Worm (Caenorhabditis elegans) whole organism, young adult: ENCODE data around the gene T04H1.12.

Source experiments
- B0035.1 ChIP-seq: sonication (generic microtip); optimal IDR thresholded peaks from 2 replicates; lab custom pipeline; 2016; ENCODE audit warnings: missing genetic modification characterization, mild to moderate bottlenecking, missing compliant biosample characterization, missing genotype, missing genetic modification reagents
- D2030.7 ChIP-seq: fragments of 200-800 bp; sonication (Bioruptor generic); IDR thresholded peaks from 2 replicates; pipeline ENCODE4 v1.3.6; 2022; ENCODE audit warnings: missing genetic modification reagents, missing genetic modification characterization, missing compliant biosample characterization
- F10E7.11 ChIP-seq: sonication (generic microtip); optimal IDR thresholded peaks from 2 replicates; lab custom pipeline; 2017; ENCODE audit warnings: mild to moderate bottlenecking, missing genetic modification characterization, moderate library complexity, missing compliant biosample characterization
- F22D6.2 ChIP-seq: sonication (generic microtip); optimal IDR thresholded peaks from 2 replicates; lab custom pipeline; 2016; ENCODE audit warnings: mild to moderate bottlenecking, missing genetic modification characterization, missing compliant biosample characterization
- F37B4.10 ChIP-seq: fragments of 200-800 bp; sonication (Bioruptor generic); IDR thresholded peaks from 2 replicates; pipeline ENCODE4 v1.3.6; 2022; ENCODE audit warnings: missing genetic modification characterization, missing compliant biosample characterization
- F52B5.7 ChIP-seq: sonication (generic microtip); optimal IDR thresholded peaks from 2 replicates; lab custom pipeline; 2016; ENCODE audit warnings: mild to moderate bottlenecking, missing genetic modification characterization, missing compliant biosample characterization
- F57A8.1 ChIP-seq: fragments of 200-800 bp; sonication (Bioruptor generic); optimal IDR thresholded peaks from 2 replicates; lab custom pipeline; 2018; ENCODE audit warnings: mild to moderate bottlenecking, missing genetic modification characterization, moderate library complexity, missing compliant biosample characterization
- F57C9.4 ChIP-seq: sonication (generic microtip); optimal IDR thresholded peaks from 2 replicates; lab custom pipeline; 2017; ENCODE audit warnings: mild to moderate bottlenecking, missing genetic modification characterization, missing compliant biosample characterization
- K12H6.12 ChIP-seq: fragments of 200-800 bp; sonication (Bioruptor generic); optimal IDR thresholded peaks from 2 replicates; lab custom pipeline; 2018; ENCODE audit warnings: mild to moderate bottlenecking, missing genetic modification characterization, missing compliant biosample characterization
- Y56A3A.18 ChIP-seq: fragments of 200-800 bp; sonication (Bioruptor generic); IDR thresholded peaks from 2 replicates; pipeline ENCODE4 v1.3.6; 2022; ENCODE audit warnings: missing genetic modification reagents, missing genetic modification characterization, missing compliant biosample characterization
- Y79H2A.3 ChIP-seq: fragments of 200-800 bp; sonication (Bioruptor generic); conservative IDR thresholded peaks from 2 replicates; pipeline ENCODE4 v1.3.6; 2022; ENCODE audit warnings: missing genetic modification reagents, missing genetic modification characterization, missing compliant biosample characterization
- akir-1 ChIP-seq: fragments of 200-800 bp; sonication (Bioruptor generic); optimal IDR thresholded peaks from 2 replicates; lab custom pipeline; 2018; ENCODE audit warnings: mild to moderate bottlenecking, missing genetic modification characterization, moderate library complexity, missing compliant biosample characterization
- aptf-3 ChIP-seq: fragments of 200-800 bp; sonication (Bioruptor generic); IDR thresholded peaks from 2 replicates; pipeline ENCODE4 v1.3.6; 2022; ENCODE audit warnings: missing genetic modification characterization, missing compliant biosample characterization
- atf-7 ChIP-seq: sonication (generic microtip); optimal IDR thresholded peaks from 2 replicates; lab custom pipeline; 2017; ENCODE audit warnings: mild to moderate bottlenecking, missing genetic modification characterization, missing compliant biosample characterization
- attf-3 ChIP-seq: fragments of 200-800 bp; sonication (Bioruptor generic); conservative IDR thresholded peaks from 2 replicates; pipeline ENCODE4 v1.3.6; 2022; ENCODE audit warnings: missing genetic modification reagents, missing genetic modification characterization, missing compliant biosample characterization
- die-1 ChIP-seq: sonication (generic microtip); optimal IDR thresholded peaks from 2 replicates; lab custom pipeline; 2016; ENCODE audit warnings: missing genotype, mild to moderate bottlenecking, missing genetic modification characterization, missing compliant biosample characterization
- dox-1 ChIP-seq: fragments of 200-800 bp; sonication (Bioruptor generic); IDR thresholded peaks from 2 replicates; pipeline ENCODE4 v1.3.6; 2022; ENCODE audit warnings: missing genetic modification reagents, missing genetic modification characterization, missing compliant biosample characterization
- dpff-1 ChIP-seq: sonication (generic microtip); optimal IDR thresholded peaks from 2 replicates; lab custom pipeline; 2017; ENCODE audit warnings: mild to moderate bottlenecking, missing genetic modification characterization, missing compliant biosample characterization
- dpl-1 ChIP-seq: fragments of 150-350 bp; optimal IDR thresholded peaks from 2 replicates; lab custom pipeline; 2014; ENCODE audit warnings: missing biosample characterization, missing genetic modification reagents, missing genetic modification characterization
- egrh-3 ChIP-seq: fragments of 200-800 bp; sonication (Bioruptor generic); IDR thresholded peaks from 2 replicates; pipeline ENCODE4 v1.3.6; 2022; ENCODE audit warnings: missing genetic modification reagents, missing genetic modification characterization, missing compliant biosample characterization
- him-1 ChIP-seq: sonication (generic microtip); optimal IDR thresholded peaks from 2 replicates; lab custom pipeline; 2016; ENCODE audit warnings: missing genotype, missing genetic modification reagents, missing genetic modification characterization, missing compliant biosample characterization
- hlh-12 ChIP-seq: sonication (generic microtip); optimal IDR thresholded peaks from 2 replicates; lab custom pipeline; 2016; ENCODE audit warnings: missing genetic modification characterization, missing compliant biosample characterization
- hlh-26 ChIP-seq: fragments of 200-800 bp; sonication (Bioruptor generic); conservative IDR thresholded peaks from 2 replicates; pipeline ENCODE4 v1.3.6; 2022; ENCODE audit warnings: missing genetic modification reagents, missing genetic modification characterization, missing compliant biosample characterization
- hmg-1.2 ChIP-seq: fragments of 200-800 bp; sonication (Bioruptor generic); IDR thresholded peaks from 2 replicates; pipeline ENCODE4 v1.3.6; 2022; ENCODE audit warnings: missing genetic modification reagents, missing genetic modification characterization, missing compliant biosample characterization
- hrde-1 ChIP-seq: sonication (generic microtip); optimal IDR thresholded peaks from 2 replicates; lab custom pipeline; 2016; ENCODE audit warnings: missing genetic modification characterization, mild to moderate bottlenecking, missing compliant biosample characterization, moderate library complexity, missing genotype, missing genetic modification reagents, borderline replicate concordance
- let-526 ChIP-seq: fragments of 200-800 bp; sonication (Bioruptor generic); IDR thresholded peaks from 2 replicates; pipeline ENCODE4 v1.3.6; 2022; ENCODE audit warnings: missing genetic modification reagents, missing genetic modification characterization, missing compliant biosample characterization
- lin-35 ChIP-seq, 3 experiments: fragments of 150-350 bp in 2 of 3; sonication (generic microtip) in 1 of 3; optimal IDR thresholded peaks; 2 replicates each; lab custom pipeline; 2014 to 2018; ENCODE audit warnings: missing biosample characterization in 3 of 3, missing genetic modification characterization in 3 of 3, missing genetic modification reagents in 3 of 3
- lir-1 ChIP-seq: fragments of 200-800 bp; sonication (Bioruptor generic); conservative IDR thresholded peaks from 2 replicates; pipeline ENCODE4 v1.3.6; 2022; ENCODE audit warnings: missing genetic modification reagents, missing genetic modification characterization, missing compliant biosample characterization
- lsl-1 ChIP-seq: fragments of 200-800 bp; sonication (Bioruptor generic); optimal IDR thresholded peaks from 2 replicates; lab custom pipeline; 2018; ENCODE audit warnings: mild to moderate bottlenecking, missing genetic modification characterization, moderate library complexity, missing compliant biosample characterization
- madf-8 ChIP-seq: fragments of 200-800 bp; sonication (Bioruptor generic); conservative IDR thresholded peaks from 2 replicates; pipeline ENCODE4 v1.3.6; 2022; ENCODE audit warnings: missing genetic modification reagents, missing genetic modification characterization, missing compliant biosample characterization
- mcd-1 ChIP-seq: fragments of 200-800 bp; sonication (Bioruptor generic); IDR thresholded peaks from 2 replicates; pipeline ENCODE4 v1.3.6; 2022; ENCODE audit warnings: missing genetic modification reagents, missing genetic modification characterization, missing compliant biosample characterization
- nhr-179 ChIP-seq: sonication (generic microtip); optimal IDR thresholded peaks from 2 replicates; lab custom pipeline; 2016; ENCODE audit warnings: mild to moderate bottlenecking, missing genetic modification characterization, missing compliant biosample characterization
- nhr-90 ChIP-seq: sonication (generic microtip); optimal IDR thresholded peaks from 2 replicates; lab custom pipeline; 2016; ENCODE audit warnings: missing genotype, mild to moderate bottlenecking, missing genetic modification characterization, missing compliant biosample characterization
- rcor-1 ChIP-seq: fragments of 200-800 bp; sonication (Bioruptor generic); IDR thresholded peaks from 2 replicates; pipeline ENCODE4 v1.3.6; 2022; ENCODE audit warnings: missing genetic modification reagents, missing genetic modification characterization, missing compliant biosample characterization
- sea-2 ChIP-seq: fragments of 200-800 bp; sonication (Bioruptor generic); IDR thresholded peaks from 2 replicates; pipeline ENCODE4 v1.3.6; 2022; ENCODE audit warnings: missing genetic modification characterization, missing compliant biosample characterization
- snpc-1.3 ChIP-seq: sonication (generic microtip); optimal IDR thresholded peaks from 2 replicates; lab custom pipeline; 2017; ENCODE audit warnings: missing genetic modification characterization, mild to moderate bottlenecking, missing compliant biosample characterization, antibody characterized with exemption, moderate library complexity, missing genotype, missing genetic modification reagents; ENCODE audit not compliant: insufficient read depth
- somi-1 ChIP-seq: fragments of 200-800 bp; sonication (Bioruptor generic); optimal IDR thresholded peaks from 2 replicates; lab custom pipeline; 2018; ENCODE audit warnings: mild to moderate bottlenecking, missing genetic modification characterization, missing compliant biosample characterization
- tbp1 ChIP-seq: fragments of 200-800 bp; sonication (Bioruptor generic); optimal IDR thresholded peaks from 2 replicates; lab custom pipeline; 2018; ENCODE audit warnings: mild to moderate bottlenecking, missing genetic modification characterization, missing compliant biosample characterization
- zfh-2 ChIP-seq: fragments of 200-800 bp; sonication (Bioruptor generic); conservative IDR thresholded peaks from 2 replicates; pipeline ENCODE4 v1.3.6; 2022; ENCODE audit warnings: missing genetic modification reagents, missing genetic modification characterization, missing compliant biosample characterization
- ztf-22 ChIP-seq: fragments of 200-800 bp; sonication (Bioruptor generic); optimal IDR thresholded peaks from 2 replicates; lab custom pipeline; 2018; ENCODE audit warnings: mild to moderate bottlenecking, missing genetic modification characterization, moderate library complexity, missing compliant biosample characterization

T04H1.12 gene

DNA sequence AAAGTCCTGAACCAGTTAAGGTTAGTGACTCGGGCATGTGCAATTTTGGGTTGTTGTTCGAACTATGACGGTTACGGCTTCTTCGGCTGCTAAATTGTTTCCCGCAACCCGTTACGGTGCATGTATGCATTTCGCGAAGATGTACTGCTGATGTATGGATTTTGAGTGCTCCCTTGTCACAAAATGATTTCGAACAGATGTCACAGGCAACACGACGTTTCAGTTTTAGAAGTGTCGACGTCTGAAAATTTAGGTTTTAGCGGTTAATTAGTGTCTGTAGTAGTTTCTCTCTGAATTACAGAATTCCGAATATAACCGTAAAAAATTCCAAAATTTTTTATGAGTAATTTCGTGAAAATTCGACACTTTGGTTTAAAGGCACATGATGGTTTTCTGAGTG is 20.3 kb downstream of the T04H1.12 start (continued):
- TF ChIP-seq hrde-1 (tag; lab: Kevin White, UChicago) = peak; percentile 67
- no peak for TF ChIP-seq sea-2 (GFP tag; lab: Robert Waterston, UW)
- TF ChIP-seq lir-1 (GFP tag; lab: Robert Waterston, UW) = no peak
- TF ChIP-seq attf-3 (GFP tag; lab: Robert Waterston, UW) = 0 out of 2 replicates have a peak, but pooled peaks have one; percentile 20
- TF ChIP-seq Y79H2A.3 (GFP tag; lab: Robert Waterston, UW) = 0 out of 2 replicates have a peak, but pooled peaks have one; percentile 43
- TF ChIP-seq aptf-3 (GFP tag; lab: Robert Waterston, UW) = no peak
- TF ChIP-seq F22D6.2 = no peak
- no peak for TF ChIP-seq tbp1 (GFP tag; lab: Kevin White, UChicago)
- TF ChIP-seq nhr-179 (tag; lab: Kevin White, UChicago) = no peak
- no peak for TF ChIP-seq hlh-26
- TF ChIP-seq lin-35 (GFP tag; optimal IDR thresholded peaks at IDR 0.05; lab: Kevin White, UChicago) = peak in 1 of 3 experiments; percentile 4
- TF ChIP-seq hmg-1.2 (GFP tag; lab: Robert Waterston, UW) = no peak
- TF ChIP-seq egrh-3 (GFP tag; lab: Robert Waterston, UW) = no peak
- TF ChIP-seq Y56A3A.18 (GFP tag; lab: Robert Waterston, UW) = no peak

DNA sequence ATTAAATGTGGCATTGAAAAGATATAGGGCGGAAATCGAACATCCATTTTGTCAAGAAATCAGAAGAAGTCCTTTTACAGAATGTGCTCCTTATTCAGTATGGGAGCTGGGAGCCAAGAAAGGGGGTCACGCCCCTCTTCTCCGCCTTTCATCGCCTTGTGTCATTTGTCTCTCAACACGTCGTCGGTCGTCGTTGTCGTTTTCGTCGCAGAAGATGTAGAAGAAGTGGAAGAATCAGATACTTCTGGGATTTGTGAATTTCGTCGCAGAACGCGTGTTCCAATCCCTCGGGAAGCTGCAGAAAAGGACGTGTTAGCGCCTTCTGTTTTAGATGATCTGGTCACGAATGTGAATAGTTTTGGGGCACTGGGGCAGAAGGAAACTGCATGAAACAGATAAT is 21.5 kb downstream of the T04H1.12 start, which contains the start of gene bnc-1:
TSS of gene bnc-1 (minus strand) at position 101 of the 400 bp plus-strand sequence.
- TF ChIP-seq B0035.1 (tag; lab: Kevin White, UChicago) = no peak
- TF ChIP-seq K12H6.12 (tag; lab: Kevin White, UChicago) = no peak
- TF ChIP-seq D2030.7 (GFP tag; lab: Robert Waterston, UW) = no peak
- TF ChIP-seq dox-1 (GFP tag; lab: Robert Waterston, UW) = no peak
- TF ChIP-seq F57A8.1 (GFP tag; lab: Kevin White, UChicago) = no peak
- TF ChIP-seq let-526 (GFP tag; lab: Robert Waterston, UW) = no peak
- no peak for TF ChIP-seq madf-8 (GFP tag; lab: Robert Waterston, UW)
- TF ChIP-seq nhr-90 = no peak
- TF ChIP-seq hmg-1.2 (GFP tag; lab: Robert Waterston, UW) = no peak
- no peak for TF ChIP-seq him-1
- TF ChIP-seq hlh-12 = no peak
- TF ChIP-seq zfh-2 (GFP tag; lab: Robert Waterston, UW) = no peak
- TF ChIP-seq F57C9.4 (tag; lab: Kevin White, UChicago) = no peak
- no peak for TF ChIP-seq mcd-1

ce11 chrV:12281508-12281907 is 26.1 kb downstream of the T04H1.12 start:
- TF ChIP-seq F37B4.10 (no peak), dox-1 (GFP tag; lab: Robert Waterston, UW) (no peak), akir-1 (GFP tag; lab: Kevin White, UChicago) (no peak), somi-1 (GFP tag; lab: Kevin White, UChicago) (no peak), F10E7.11 (tag; lab: Kevin White, UChicago) (no peak), lsl-1 (GFP tag; lab: Kevin White, UChicago) (no peak), dpff-1 (tag; lab: Kevin White, UChicago) (no peak), rcor-1 (GFP tag; lab: Robert Waterston, UW) (no peak), F52B5.7 (no peak), Y79H2A.3 (GFP tag; lab: Robert Waterston, UW) (no peak), ztf-22 (GFP tag; lab: Kevin White, UChicago) (no peak), die-1 (tag; lab: Kevin White, UChicago) (no peak), snpc-1.3 (tag; lab: Kevin White, UChicago) (no peak), dpl-1 (GFP tag; lab: Kevin White, UChicago) (no peak), B0035.1 (tag; lab: Kevin White, UChicago) (no peak), atf-7 (tag; lab: Kevin White, UChicago) (no peak)
